Fruit fly (Drosophila melanogaster): ENCODE data around the gene Tengl3.

Tengl3 gene

dm6 chr2L:2201107-2201561 lies 36.9 kb downstream of the Tengl3 start (continued):
- TF ChIP-seq acj6 (GFP tag; optimal IDR thresholded peaks at IDR 0.05) = peak; percentile 91
- peak; percentile 48 for TF ChIP-seq fd85E (GFP tag; optimal IDR thresholded peaks at IDR 0.05)
- peak; percentile 99 for TF ChIP-seq CG32006 (GFP tag; optimal IDR thresholded peaks at IDR 0.05)
- TF ChIP-seq CG11762 (GFP tag; optimal IDR thresholded peaks at IDR 0.05; ENCODE audit: insufficient read depth) = peak; percentile 79
- TF ChIP-seq Smox (GFP tag; optimal IDR thresholded peaks at IDR 0.05) = peak; percentile 80
- TF ChIP-seq Sox15 (GFP tag; optimal IDR thresholded peaks at IDR 0.05) = peak; percentile 79
- peak; percentile 96 for TF ChIP-seq CG4318 (GFP tag; optimal IDR thresholded peaks at IDR 0.05)
- TF ChIP-seq CG6854 (GFP tag; optimal IDR thresholded peaks at IDR 0.05) = no peak
- peak; percentile 63 for TF ChIP-seq vri (GFP tag; optimal IDR thresholded peaks at IDR 0.05)
- TF ChIP-seq CG6792 (GFP tag; optimal IDR thresholded peaks at IDR 0.05) = peak; percentile 82
- TF ChIP-seq svp (GFP tag) = peak; percentile 93
- peak; percentile 83 for TF ChIP-seq dsx (GFP tag; optimal IDR thresholded peaks at IDR 0.05; ENCODE audit: poor library complexity, severe bottlenecking)
- peak; percentile 87 for TF ChIP-seq CG6808 (GFP tag; optimal IDR thresholded peaks at IDR 0.05)
- TF ChIP-seq Hr4 (GFP tag; optimal IDR thresholded peaks at IDR 0.05) = peak; percentile 96
- TF ChIP-seq fkh (GFP tag; optimal IDR thresholded peaks at IDR 0.05) = peak; percentile 90
- TF ChIP-seq Hr39 (GFP tag; optimal IDR thresholded peaks at IDR 0.05) = peak; percentile 81
- TF ChIP-seq dac (GFP tag; optimal IDR thresholded peaks at IDR 0.05) = peak; percentile 89
- TF ChIP-seq CG8119 (GFP tag; IDR thresholded peaks at IDR 0.05) = peak; percentile 93
- TF ChIP-seq CG3919 (GFP tag; optimal IDR thresholded peaks at IDR 0.05) = peak; percentile 92
- peak; percentile 85 for TF ChIP-seq Ets96B (tag; optimal IDR thresholded peaks at IDR 0.05)
- peak; percentile 90 for TF ChIP-seq CG6163 (GFP tag; IDR thresholded peaks at IDR 0.05)

DNA sequence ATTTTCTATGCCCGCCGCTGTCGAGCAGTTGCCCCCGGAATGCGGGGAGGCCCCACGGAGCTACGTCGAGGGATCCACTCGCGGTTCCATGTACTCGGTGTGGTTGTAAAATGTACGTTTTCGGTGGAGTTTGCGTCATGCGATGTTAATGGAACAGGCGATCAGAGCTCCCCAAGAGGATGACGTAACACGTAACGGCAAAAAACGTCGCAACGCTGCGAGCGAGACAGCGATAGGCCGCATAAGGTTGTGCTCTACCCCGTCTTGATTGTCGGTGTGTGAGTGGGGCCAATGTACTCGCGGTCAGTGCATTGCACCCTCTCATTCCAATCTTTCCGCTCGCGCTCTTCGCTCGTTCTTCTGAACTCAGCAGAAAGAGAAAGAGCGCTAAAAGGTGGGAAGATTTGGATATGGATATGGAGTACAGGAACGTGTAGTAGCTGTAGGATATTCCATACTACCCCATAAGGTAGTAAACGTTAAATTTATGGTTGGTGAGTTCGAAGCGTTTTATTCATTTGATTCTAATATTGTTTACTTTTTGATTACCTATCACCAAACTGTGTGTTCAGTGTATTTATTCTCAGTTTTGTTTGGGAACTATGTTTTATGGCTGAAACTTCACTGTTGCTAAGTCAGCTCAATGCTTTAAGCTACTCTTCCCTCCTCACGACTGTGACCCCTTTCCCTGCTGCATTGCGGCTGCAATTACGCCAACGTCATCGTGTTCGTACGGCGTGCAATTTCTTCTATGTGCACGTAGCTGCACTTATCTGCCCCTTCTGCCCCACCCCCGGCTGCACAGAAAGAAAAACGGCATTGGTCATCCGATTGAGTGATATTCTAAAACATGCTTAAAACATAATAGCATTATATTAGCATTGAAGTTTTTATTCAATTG lies 37.7 kb downstream of the Tengl3 start:
- TF ChIP-seq CG7368 (GFP tag; optimal IDR thresholded peaks at IDR 0.05) = peak; percentile 41
- peak; percentile 75 for TF ChIP-seq Eip78C (GFP tag)
- peak; percentile 78 for TF ChIP-seq Met (GFP tag; optimal IDR thresholded peaks at IDR 0.05)
- TF ChIP-seq vri (GFP tag; optimal IDR thresholded peaks at IDR 0.05) = peak; percentile 99
- TF ChIP-seq CG6854 (GFP tag; optimal IDR thresholded peaks at IDR 0.05) = peak; percentile 29
- peak; percentile 22 for TF ChIP-seq dsx (GFP tag; optimal IDR thresholded peaks at IDR 0.05; ENCODE audit: poor library complexity, severe bottlenecking)
- TF ChIP-seq Lpt (GFP tag; optimal IDR thresholded peaks at IDR 0.05) = peak; percentile 86
- no peak for TF ChIP-seq net (GFP tag; optimal IDR thresholded peaks at IDR 0.05)
- TF ChIP-seq svp (GFP tag) = peak; percentile 93
- TF ChIP-seq Sox102F (GFP tag; optimal IDR thresholded peaks at IDR 0.05) = peak; percentile 9
- no peak for TF ChIP-seq cyc (GFP tag; optimal IDR thresholded peaks at IDR 0.05)
- peak; percentile 5 for TF ChIP-seq Ets96B (tag; optimal IDR thresholded peaks at IDR 0.05)
- TF ChIP-seq CG3919 (GFP tag; optimal IDR thresholded peaks at IDR 0.05) = peak; percentile 34
- peak in 1 of 2 experiments; percentile 31 for TF ChIP-seq ss (GFP tag; optimal IDR thresholded peaks at IDR 0.05)
- TF ChIP-seq CG1621 (tag; optimal IDR thresholded peaks at IDR 0.05) = peak; percentile 59
- TF ChIP-seq fkh (GFP tag; optimal IDR thresholded peaks at IDR 0.05) = peak; percentile 22
- TF ChIP-seq Eip75B (GFP tag; optimal IDR thresholded peaks at IDR 0.05) = peak; percentile 51
- no peak for TF ChIP-seq OdsH (GFP tag; optimal IDR thresholded peaks at IDR 0.05)
- TF ChIP-seq acj6 (GFP tag; optimal IDR thresholded peaks at IDR 0.05) = no peak
- peak; percentile 33 for TF ChIP-seq CG16779 (tag; optimal IDR thresholded peaks at IDR 0.05)

DNA sequence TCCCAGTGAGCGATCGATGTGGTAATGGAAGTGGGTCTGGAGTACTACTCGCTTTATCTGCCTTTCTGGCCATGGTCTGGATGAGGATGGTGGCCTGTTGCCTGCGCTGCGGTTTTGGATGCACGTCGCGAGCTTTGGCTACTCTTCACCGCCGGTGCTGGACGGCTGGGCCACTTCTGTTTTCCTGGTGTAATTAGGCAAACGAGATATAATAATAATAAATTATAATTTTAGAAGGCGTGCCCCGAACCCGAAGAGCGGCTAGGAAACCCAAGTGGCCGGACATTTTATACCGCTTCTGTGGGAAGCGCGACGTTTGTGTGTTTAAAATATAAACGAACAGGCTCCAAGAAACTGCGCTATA lies 38.6 kb downstream of the Tengl3 start:
- TF ChIP-seq CG3919 (GFP tag; optimal IDR thresholded peaks at IDR 0.05) (no peak), CG1621 (tag; optimal IDR thresholded peaks at IDR 0.05) (no peak), dac (GFP tag; optimal IDR thresholded peaks at IDR 0.05) (no peak), CG6163 (GFP tag; IDR thresholded peaks at IDR 0.05) (no peak), CG32006 (GFP tag; optimal IDR thresholded peaks at IDR 0.05) (no peak), svp (GFP tag) (no peak), eg (GFP tag; IDR thresholded peaks at IDR 0.05) (no peak), CG6276 (GFP tag; optimal IDR thresholded peaks at IDR 0.05) (no peak), CG10631 (GFP tag; optimal IDR thresholded peaks at IDR 0.05) (no peak), Sox14 (GFP tag; optimal IDR thresholded peaks at IDR 0.05) (no peak), CG11762 (GFP tag; optimal IDR thresholded peaks at IDR 0.05; ENCODE audit: insufficient read depth) (no peak), acj6 (GFP tag; optimal IDR thresholded peaks at IDR 0.05) (no peak), pdm3 (GFP tag; optimal IDR thresholded peaks at IDR 0.05) (no peak), spab (GFP tag; optimal IDR thresholded peaks at IDR 0.05) (no peak), Hr4 (GFP tag; optimal IDR thresholded peaks at IDR 0.05) (no peak), esn (GFP tag; optimal IDR thresholded peaks at IDR 0.05) (no peak), Ets96B (tag; optimal IDR thresholded peaks at IDR 0.05) (no peak)

Data from whole organism, prepupa.